Fruit fly (Drosophila melanogaster): ENCODE data around the gene CG1486.
A peak's percentile ranks its signal among the peaks of the same experiment; 100 is the strongest.

- TF ChIP-seq toe (GFP tag; optimal IDR thresholded peaks at IDR 0.05) (no peak), kay (GFP tag; ENCODE audit: borderline replicate concordance) (no peak), CG5204 (GFP tag; optimal IDR thresholded peaks at IDR 0.05) (no peak), cnc (optimal IDR thresholded peaks at IDR 0.05) (no peak), CG33017 (tag; optimal IDR thresholded peaks at IDR 0.05) (no peak), CG1620 (GFP tag; optimal IDR thresholded peaks at IDR 0.05) (no peak), CG11617 (GFP tag; optimal IDR thresholded peaks at IDR 0.05) (no peak), CG12768 (GFP tag; optimal IDR thresholded peaks at IDR 0.05) (peak; percentile 34), tj (GFP tag; optimal IDR thresholded peaks at IDR 0.05) (peak; percentile 90), cic (GFP tag; optimal IDR thresholded peaks at IDR 0.05) (peak; percentile 55), Mnt (GFP tag; optimal IDR thresholded peaks at IDR 0.05) (peak; percentile 85)
Observed at dm6 chrX:21281039-21281911, 42.6 kb upstream of the CG1486 start, which contains the start of gene Mnr.

Data from whole organism, adult.